Fruit fly (Drosophila melanogaster) Kc167 (cell line): ENCODE data around the gene fon.

Experiments
- Sin3A ChIP-seq: fragments of >200 bp; optimal IDR thresholded peaks from 2 replicates; lab custom pipeline; 2018; ENCODE audit warnings: missing external identifiers
- psq ChIP-seq: fragments of >200 bp; optimal IDR thresholded peaks from 2 replicates; lab custom pipeline; 2017; ENCODE audit warnings: missing external identifiers
- ttk ChIP-seq: sonication (Bioruptor generic); optimal IDR thresholded peaks from 2 replicates; lab custom pipeline; 2017; ENCODE audit warnings: missing external identifiers

dm6 chr2L:19403398-19403797 is 17.4 kb upstream of the fon start:
- TF ChIP-seq psq (lab: Kevin White, UChicago) (no peak), Sin3A (lab: Kevin White, UChicago) (no peak), ttk (lab: Kevin White, UChicago) (no peak)
